Worm (Caenorhabditis elegans) whole organism, early embryonic: Measurements from ENCODE around the gene ugt-17.

Experiments used
- F13C5.2 ChIP-seq: sonication (generic microtip); optimal IDR thresholded peaks from 2 replicates; lab custom pipeline; 2017; ENCODE audit warnings: mild to moderate bottlenecking, missing genetic modification characterization, inconsistent platforms, missing compliant biosample characterization
- ama-1 ChIP-seq: fragments of 150-350 bp; optimal IDR thresholded peaks from 2 replicates; lab custom pipeline; 2014
- ceh-13 ChIP-seq: fragments of 200-800 bp; sonication (Bioruptor generic); optimal IDR thresholded peaks from 2 replicates; lab custom pipeline; 2018; ENCODE audit warnings: mild to moderate bottlenecking, missing genetic modification characterization, missing compliant biosample characterization
- ceh-36 ChIP-seq: sonication (generic microtip); optimal IDR thresholded peaks from 2 replicates; lab custom pipeline; 2016; ENCODE audit warnings: missing genetic modification characterization, inconsistent platforms, missing compliant biosample characterization
- ets-7 ChIP-seq: sonication (generic microtip); optimal IDR thresholded peaks from 2 replicates; lab custom pipeline; 2016; ENCODE audit warnings: missing genotype, missing genetic modification characterization, missing compliant biosample characterization
- flt-1 ChIP-seq: fragments of 200-800 bp; sonication (Bioruptor generic); IDR thresholded peaks from 2 replicates; pipeline ENCODE4 v1.3.6; 2022; ENCODE audit warnings: missing genetic modification characterization, missing compliant biosample characterization
- pes-1 ChIP-seq: fragments of 200-800 bp; sonication (Bioruptor generic); IDR thresholded peaks from 2 replicates; pipeline ENCODE4 v1.3.6; 2022; ENCODE audit warnings: missing genetic modification reagents, missing genetic modification characterization, missing compliant biosample characterization
- scrt-1 ChIP-seq: fragments of 200-800 bp; sonication (Bioruptor generic); IDR thresholded peaks from 2 replicates; pipeline ENCODE4 v1.3.6; 2022; ENCODE audit warnings: missing genetic modification characterization, missing compliant biosample characterization
- sea-1 ChIP-seq: fragments of 200-800 bp; sonication (Bioruptor generic); conservative IDR thresholded peaks from 2 replicates; pipeline ENCODE4 v1.3.6; 2022; ENCODE audit warnings: missing genetic modification characterization, missing compliant biosample characterization
- tbx-37 ChIP-seq: fragments of 200-800 bp; sonication (Bioruptor generic); conservative IDR thresholded peaks from 2 replicates; pipeline ENCODE4 v1.3.6; 2022; ENCODE audit warnings: missing genetic modification reagents, missing genetic modification characterization, missing compliant biosample characterization
- tra-4 ChIP-seq: sonication (generic microtip); optimal IDR thresholded peaks from 2 replicates; lab custom pipeline; 2017; ENCODE audit warnings: missing genetic modification characterization, missing compliant biosample characterization

DNA sequence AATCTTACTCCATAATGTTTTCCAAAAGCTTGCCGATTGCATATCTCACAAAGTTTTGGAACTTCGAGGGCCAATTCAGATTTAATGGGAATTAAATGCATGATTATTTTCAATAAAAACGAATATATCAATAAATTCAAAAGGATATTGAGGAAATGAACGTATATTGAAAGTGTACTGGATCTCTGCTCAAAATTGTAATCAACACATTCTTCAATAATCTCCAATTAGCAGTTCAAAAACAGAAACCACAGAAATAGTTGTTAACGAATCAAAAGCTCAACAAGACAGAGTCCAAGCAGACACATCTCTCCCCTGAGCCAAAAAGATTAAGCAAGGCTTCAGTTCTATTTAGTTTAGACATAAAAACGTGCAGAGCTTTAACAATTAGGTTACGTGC is 34.2 kb downstream of the ugt-17 start, which contains the start of gene nhr-192:
- TF ChIP-seq ama-1 (lab: Kevin White, UChicago) (no peak), tra-4 (tag; lab: Kevin White, UChicago) (no peak), flt-1 (GFP tag; lab: Robert Waterston, UW) (no peak), ceh-13 (GFP tag; lab: Kevin White, UChicago) (no peak), pes-1 (no peak), ets-7 (tag; lab: Kevin White, UChicago) (no peak), F13C5.2 (tag; lab: Kevin White, UChicago) (no peak), scrt-1 (GFP tag; lab: Robert Waterston, UW) (no peak), ceh-36 (no peak), tbx-37 (GFP tag; lab: Robert Waterston, UW) (no peak), sea-1 (GFP tag; lab: Robert Waterston, UW) (no peak)
